Worm (Caenorhabditis elegans) whole organism, L1 larva: ENCODE data around the gene K09E2.1.

ENCODE experiments used
- jun-1 ChIP-seq: fragments of 150-350 bp; optimal IDR thresholded peaks from 2 replicates; lab custom pipeline; 2014; ENCODE audit warnings: missing biosample characterization, missing genetic modification reagents, missing genetic modification characterization
- nhr-76 ChIP-seq: sonication (generic microtip); optimal IDR thresholded peaks from 2 replicates; lab custom pipeline; 2017; ENCODE audit warnings: missing biosample characterization, missing genetic modification characterization
- pag-3 ChIP-seq: sonication (generic microtip); optimal IDR thresholded peaks from 2 replicates; lab custom pipeline; 2017; ENCODE audit warnings: missing genetic modification characterization, mild to moderate bottlenecking, missing compliant biosample characterization, antibody characterized with exemption, borderline replicate concordance; ENCODE audit not compliant: insufficient read depth
- rnt-1 ChIP-seq: sonication (generic microtip); optimal IDR thresholded peaks from 2 replicates; lab custom pipeline; 2016; ENCODE audit warnings: mild to moderate bottlenecking, missing genetic modification characterization, moderate library complexity, missing compliant biosample characterization
- skn-1 ChIP-seq: fragments of 150-350 bp; optimal IDR thresholded peaks from 2 replicates; lab custom pipeline; 2014; ENCODE audit warnings: missing biosample characterization, missing genetic modification characterization

ce11 chrX:8714845-8715244 is 33.1 kb downstream of the K09E2.1 start:
- TF ChIP-seq jun-1 (tag; lab: Kevin White, UChicago) (no peak), skn-1 (tag; lab: Kevin White, UChicago) (no peak), pag-3 (tag; lab: Kevin White, UChicago) (no peak), nhr-76 (tag; lab: Kevin White, UChicago) (no peak), rnt-1 (tag; lab: Kevin White, UChicago) (no peak)
